Worm (Caenorhabditis elegans) whole organism, L2 larva: ENCODE results near the gene cest-31.

Experiments
- ama-1 ChIP-seq: fragments of 150-350 bp; optimal IDR thresholded peaks from 2 replicates; lab custom pipeline; 2018; ENCODE audit warnings: inconsistent platforms
- elt-1 ChIP-seq: fragments of 150-350 bp; optimal IDR thresholded peaks from 2 replicates; lab custom pipeline; 2014; ENCODE audit warnings: missing biosample characterization, missing genetic modification characterization
- nhr-10 ChIP-seq: sonication (generic microtip); optimal IDR thresholded peaks from 2 replicates; lab custom pipeline; 2017; ENCODE audit warnings: missing biosample characterization, missing genetic modification characterization
- nhr-25 ChIP-seq: fragments of 150-350 bp; sonication (generic microtip); optimal IDR thresholded peaks from 3 replicates; lab custom pipeline; 2014; ENCODE audit warnings: missing biosample characterization, missing genetic modification characterization
- skn-1 ChIP-seq: sonication (generic microtip); optimal IDR thresholded peaks from 2 replicates; lab custom pipeline; 2017; ENCODE audit warnings: missing biosample characterization, missing genetic modification characterization
- snpc-4 ChIP-seq: fragments of 150-350 bp; optimal IDR thresholded peaks from 2 replicates; lab custom pipeline; 2014; ENCODE audit warnings: missing biosample characterization, missing genetic modification characterization
- unc-39 ChIP-seq: fragments of 150-350 bp; optimal IDR thresholded peaks from 2 replicates; lab custom pipeline; 2014; ENCODE audit warnings: missing biosample characterization, missing genetic modification characterization
- ztf-11 ChIP-seq: sonication (generic microtip); optimal IDR thresholded peaks from 2 replicates; lab custom pipeline; 2017; ENCODE audit warnings: missing biosample characterization, missing genetic modification characterization

- TF ChIP-seq ztf-11 (tag; lab: Kevin White, UChicago) (no peak), snpc-4 (tag; lab: Kevin White, UChicago) (no peak), unc-39 (tag; lab: Kevin White, UChicago) (no peak), nhr-25 (tag; lab: Kevin White, UChicago) (no peak), skn-1 (tag; lab: Kevin White, UChicago) (no peak), nhr-10 (tag; lab: Kevin White, UChicago) (no peak), ama-1 (lab: Kevin White, UChicago) (no peak), elt-1 (tag; lab: Kevin White, UChicago) (no peak)
Observed at ce11 chrV:6631866-6632265, 42.2 kb upstream of the cest-31 start.
